Worm (Caenorhabditis elegans): ENCODE measurements around the gene osm-9.

ce11 chrIV:3568608-3569007, 11.4 kb upstream of the osm-9 start, which contains the start of gene otpl-1:
- TF ChIP-seq dpff-1 (tag; optimal IDR thresholded peaks at IDR 0.05), result no peak
- TF ChIP-seq sdz-38 (tag; optimal IDR thresholded peaks at IDR 0.05), result no peak
- TF ChIP-seq Y79H2A.3 (GFP tag; conservative IDR thresholded peaks at IDR 0.05), result no peak
- no peak for TF ChIP-seq nhr-179 (tag; optimal IDR thresholded peaks at IDR 0.05)
- no peak for TF ChIP-seq ztf-6 (GFP tag; IDR thresholded peaks at IDR 0.05)
- no peak for TF ChIP-seq madf-6 (GFP tag; IDR thresholded peaks at IDR 0.05)
